Worm (Caenorhabditis elegans): ENCODE results near the gene lst-4.
A peak's percentile ranks its signal among the peaks of the same experiment; 100 is the strongest.

lst-4 gene

ce11 chrIV:14071466-14071865, 1.8 kb upstream of the lst-4 start, which contains the start of gene ccar-1:
ccar-1 (plus strand) TSS chrIV:14071548.
- TF ChIP-seq ceh-79 (tag; optimal IDR thresholded peaks at IDR 0.05) (no peak), madf-6 (GFP tag; IDR thresholded peaks at IDR 0.05) (no peak), pbrm-1 (GFP tag; IDR thresholded peaks at IDR 0.05) (peak; percentile 19; the same call in 1 of the 2 replicates), zfh-2 (GFP tag; conservative IDR thresholded peaks at IDR 0.05) (0 out of 2 replicates have a peak, but pooled peaks have one; percentile 7), ceh-100 (GFP tag; IDR thresholded peaks at IDR 0.05) (no peak), mcd-1 (GFP tag; IDR thresholded peaks at IDR 0.05) (no peak; the same call in 1 of the 2 replicates), rpc-1 (optimal IDR thresholded peaks at IDR 0.05) (no peak), rpc-1 (tag; optimal IDR thresholded peaks at IDR 0.05) (no peak), nfyb-1 (GFP tag; IDR thresholded peaks at IDR 0.05) (no peak), F10E7.11 (tag; optimal IDR thresholded peaks at IDR 0.05) (no peak), snpc-3.4 (tag; optimal IDR thresholded peaks at IDR 0.05) (no peak), attf-6 (GFP tag; IDR thresholded peaks at IDR 0.05) (peak; percentile 81), lin-35 (GFP tag; optimal IDR thresholded peaks at IDR 0.05) (no peak), snpc-4 (GFP tag; optimal IDR thresholded peaks at IDR 0.05) (no peak), snpc-4 (tag; optimal IDR thresholded peaks at IDR 0.05) (no peak), C06A6.2 (GFP tag; conservative IDR thresholded peaks at IDR 0.05) (no peak), cebp-2 (GFP tag; IDR thresholded peaks at IDR 0.05) (0 out of 2 replicates have a peak, but pooled peaks have one; percentile 48), unc-62 (GFP tag; optimal IDR thresholded peaks at IDR 0.05) (no peak), rcor-1 (GFP tag; IDR thresholded peaks at IDR 0.05) (0 out of 2 replicates have a peak, but pooled peaks have one; percentile 5), hmg-1.2 (GFP tag; IDR thresholded peaks at IDR 0.05) (no peak), ztf-28 (GFP tag; IDR thresholded peaks at IDR 0.05) (peak; percentile 38; the same call in 1 of the 2 replicates), nhr-90 (tag; optimal IDR thresholded peaks at IDR 0.05) (no peak), lin-26 (GFP tag; IDR thresholded peaks at IDR 0.05) (peak; percentile 46; the same call in 1 of the 2 replicates), somi-1 (GFP tag; optimal IDR thresholded peaks at IDR 0.05) (no peak), madf-3 (GFP tag; IDR thresholded peaks at IDR 0.05) (0 out of 2 replicates have a peak, but pooled peaks have one; percentile 3), F52B5.7 (tag; optimal IDR thresholded peaks at IDR 0.05) (no peak), ztf-26 (tag; optimal IDR thresholded peaks at IDR 0.05) (no peak), tbx-9 (tag; optimal IDR thresholded peaks at IDR 0.05; ENCODE audit: borderline replicate concordance) (no peak), repo-1 (tag; optimal IDR thresholded peaks at IDR 0.05) (no peak), mes-4 (tag; optimal IDR thresholded peaks at IDR 0.05) (no peak)

ce11 chrIV:14070992-14071289, 1.3 kb upstream of the lst-4 start:
- TF ChIP-seq madf-3 (GFP tag; IDR thresholded peaks at IDR 0.05) = peak; percentile 99
- TF ChIP-seq dpff-1 (tag; optimal IDR thresholded peaks at IDR 0.05) = no peak
- TF ChIP-seq ets-4 (GFP tag; optimal IDR thresholded peaks at IDR 0.05) = no peak
- no peak for TF ChIP-seq ztf-26 (tag; optimal IDR thresholded peaks at IDR 0.05)
- no peak for TF ChIP-seq nhr-90 (tag; optimal IDR thresholded peaks at IDR 0.05)
- no peak for TF ChIP-seq F22D6.2 (tag; optimal IDR thresholded peaks at IDR 0.05)
- TF ChIP-seq ztf-18 (tag; optimal IDR thresholded peaks at IDR 0.05) = peak; percentile 25
- peak; percentile 76 for TF ChIP-seq hsf-1 (GFP tag; IDR thresholded peaks at IDR 0.05)
- peak; percentile 87 for TF ChIP-seq lin-54 (GFP tag; optimal IDR thresholded peaks at IDR 0.05)
- no peak for TF ChIP-seq egl-44 (GFP tag; IDR thresholded peaks at IDR 0.05)
- TF ChIP-seq unc-130 (GFP tag; optimal IDR thresholded peaks at IDR 0.05) = peak; percentile 76
- peak; percentile 81; the same call in 1 of the 2 replicates for TF ChIP-seq Y53G8AR.9 (GFP tag; conservative IDR thresholded peaks at IDR 0.05)
- TF ChIP-seq hmg-1.2 (GFP tag; IDR thresholded peaks at IDR 0.05) = peak; percentile 71
- TF ChIP-seq somi-1 (GFP tag; optimal IDR thresholded peaks at IDR 0.05) = peak; percentile 65
- no peak for TF ChIP-seq nfya-2 (GFP tag; IDR thresholded peaks at IDR 0.05)
- TF ChIP-seq Y67H2A.10 (GFP tag; conservative IDR thresholded peaks at IDR 0.05) = peak; percentile 16; the same call in 1 of the 2 replicates
- no peak for TF ChIP-seq egrh-3 (GFP tag; IDR thresholded peaks at IDR 0.05)
- TF ChIP-seq aptf-3 (GFP tag; IDR thresholded peaks at IDR 0.05) = no peak
- TF ChIP-seq mcd-1 (GFP tag; IDR thresholded peaks at IDR 0.05) = peak; percentile 91
- no peak for TF ChIP-seq zim-3 (tag; optimal IDR thresholded peaks at IDR 0.05)
- TF ChIP-seq ceh-27 (GFP tag; optimal IDR thresholded peaks at IDR 0.05) = peak; percentile 33
- TF ChIP-seq F57A8.1 (GFP tag; optimal IDR thresholded peaks at IDR 0.05) = no peak
- TF ChIP-seq ekl-4 (GFP tag; IDR thresholded peaks at IDR 0.05) = peak; percentile 91
- no peak for TF ChIP-seq hlh-26 (GFP tag; conservative IDR thresholded peaks at IDR 0.05)
- TF ChIP-seq snpc-3.4 (tag; optimal IDR thresholded peaks at IDR 0.05) = peak; percentile 85
- no peak for TF ChIP-seq tbx-9 (tag; optimal IDR thresholded peaks at IDR 0.05; ENCODE audit: borderline replicate concordance)
- peak; percentile 98 for TF ChIP-seq F33H1.4 (GFP tag; IDR thresholded peaks at IDR 0.05)

Measured in whole organism, young adult.